Worm (Caenorhabditis elegans): ENCODE data around the gene ugt-11.

DNA sequence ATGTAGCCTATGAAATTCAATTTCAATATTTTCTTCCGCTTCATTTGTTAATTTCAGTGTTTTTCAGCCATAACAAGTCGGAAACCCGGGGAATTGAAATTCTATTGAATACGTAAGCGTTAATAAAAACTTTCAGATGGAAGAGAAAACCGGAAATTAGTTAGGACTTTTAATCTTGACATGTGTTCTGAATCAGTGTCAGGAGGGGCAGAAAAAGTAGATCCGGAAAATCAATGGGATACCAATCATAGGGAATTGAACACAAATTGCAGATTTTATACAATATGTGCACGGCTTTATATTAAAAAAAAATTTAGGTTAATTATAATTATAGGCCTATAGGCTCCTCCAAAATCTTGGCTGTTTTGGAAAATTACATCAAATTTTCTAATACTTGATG is 30.5 kb downstream of the ugt-11 start:
- TF ChIP-seq ztf-29 (GFP tag; IDR thresholded peaks at IDR 0.05) (no peak), tab-1 (GFP tag; IDR thresholded peaks at IDR 0.05) (no peak), ztf-23 (GFP tag; IDR thresholded peaks at IDR 0.05) (no peak), ref-1 (GFP tag; conservative IDR thresholded peaks at IDR 0.05) (no peak)

All from whole organism, midembryonic.